Worm (Caenorhabditis elegans): Measurements from ENCODE around the gene clec-62.

The clec-62 gene

DNA sequence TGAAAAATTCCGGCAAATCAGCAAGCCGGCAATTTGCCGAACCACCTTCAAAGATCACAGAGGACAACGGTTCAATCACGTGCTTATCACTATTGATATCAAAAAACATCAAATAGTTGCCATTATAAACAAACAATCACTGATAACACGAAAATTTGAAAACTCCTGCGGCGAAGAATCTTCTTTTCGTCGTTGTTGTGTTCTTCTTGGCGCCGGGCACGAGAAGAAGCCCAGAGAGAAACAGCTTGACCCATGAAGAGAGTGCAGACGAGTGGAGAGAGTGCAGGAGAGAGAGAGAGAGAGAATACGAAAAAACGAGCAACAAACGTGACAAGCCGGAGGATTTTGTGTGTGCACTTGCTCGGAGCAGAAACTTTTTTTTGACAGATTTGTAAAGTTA lies 16.2 kb downstream of the clec-62 start (continued):
- TF ChIP-seq rpc-1 (optimal IDR thresholded peaks at IDR 0.05) (no peak), rpc-1 (tag; optimal IDR thresholded peaks at IDR 0.05) (no peak), lin-54 (GFP tag; optimal IDR thresholded peaks at IDR 0.05) (peak; percentile 14), nfyb-1 (GFP tag; IDR thresholded peaks at IDR 0.05) (no peak), rcor-1 (GFP tag; IDR thresholded peaks at IDR 0.05) (no peak; the same call in 1 of the 2 replicates), ceh-40 (GFP tag; IDR thresholded peaks at IDR 0.05) (no peak), madf-3 (GFP tag; IDR thresholded peaks at IDR 0.05) (no peak), mcd-1 (GFP tag; IDR thresholded peaks at IDR 0.05) (0 out of 2 replicates have a peak, but pooled peaks have one; percentile 22), attf-5 (GFP tag; optimal IDR thresholded peaks at IDR 0.05) (peak; percentile 57), snpc-1.3 (tag; optimal IDR thresholded peaks at IDR 0.05; ENCODE audit: insufficient read depth) (no peak), ztf-18 (tag; optimal IDR thresholded peaks at IDR 0.05) (no peak), mxl-1 (tag; optimal IDR thresholded peaks at IDR 0.05) (peak; percentile 16), ztf-28 (GFP tag; IDR thresholded peaks at IDR 0.05) (no peak), attf-3 (GFP tag; conservative IDR thresholded peaks at IDR 0.05) (no peak), F39B2.1 (GFP tag; IDR thresholded peaks at IDR 0.05) (no peak), ztf-22 (GFP tag; optimal IDR thresholded peaks at IDR 0.05) (peak; percentile 66), hrde-1 (tag; optimal IDR thresholded peaks at IDR 0.05; ENCODE audit: borderline replicate concordance) (no peak), egl-44 (GFP tag; IDR thresholded peaks at IDR 0.05) (no peak), ZK185.1 (tag; optimal IDR thresholded peaks at IDR 0.05; ENCODE audit: poor library complexity, severe bottlenecking) (no peak), ceh-79 (tag; optimal IDR thresholded peaks at IDR 0.05) (no peak), madf-8 (GFP tag; conservative IDR thresholded peaks at IDR 0.05) (no peak), let-526 (GFP tag; IDR thresholded peaks at IDR 0.05) (no peak), aptf-3 (GFP tag; IDR thresholded peaks at IDR 0.05) (no peak), lin-35 (GFP tag; optimal IDR thresholded peaks at IDR 0.05) (no peak), nfya-2 (GFP tag; IDR thresholded peaks at IDR 0.05) (no peak), Y56A3A.18 (GFP tag; IDR thresholded peaks at IDR 0.05) (no peak), ets-4 (GFP tag; optimal IDR thresholded peaks at IDR 0.05) (peak; percentile 50), ekl-4 (GFP tag; IDR thresholded peaks at IDR 0.05) (no peak), ztf-25 (GFP tag; IDR thresholded peaks at IDR 0.05) (no peak), unc-130 (GFP tag; optimal IDR thresholded peaks at IDR 0.05) (no peak), B0336.3 (GFP tag; IDR thresholded peaks at IDR 0.05) (peak; percentile 77; the same call in 1 of the 2 replicates), T26A5.8 (tag; optimal IDR thresholded peaks at IDR 0.05) (no peak), F22D6.2 (tag; optimal IDR thresholded peaks at IDR 0.05) (no peak), nhr-90 (tag; optimal IDR thresholded peaks at IDR 0.05) (peak; percentile 29), akir-1 (GFP tag; optimal IDR thresholded peaks at IDR 0.05) (no peak), lsl-1 (GFP tag; optimal IDR thresholded peaks at IDR 0.05) (no peak), pha-4 (tag; optimal IDR thresholded peaks at IDR 0.05) (no peak), pbrm-1 (GFP tag; IDR thresholded peaks at IDR 0.05) (no peak), nhr-27 (tag; optimal IDR thresholded peaks at IDR 0.05) (no peak), mel-28 (tag; optimal IDR thresholded peaks at IDR 0.05; ENCODE audit: borderline replicate concordance) (no peak), lin-26 (GFP tag; IDR thresholded peaks at IDR 0.05) (no peak), F55B11.4 (tag; optimal IDR thresholded peaks at IDR 0.05; ENCODE audit: borderline replicate concordance, insufficient read depth) (no peak), dpff-1 (tag; optimal IDR thresholded peaks at IDR 0.05) (no peak)

All from whole organism, young adult.